Worm (Caenorhabditis elegans) whole organism, late embryonic: Measurements from ENCODE around the gene Y45F10A.7.

ENCODE experiments used
- K02D7.2 ChIP-seq: sonication (generic microtip); optimal IDR thresholded peaks from 2 replicates; lab custom pipeline; 2017; ENCODE audit warnings: mild to moderate bottlenecking, missing genetic modification characterization, missing compliant biosample characterization
- Y22D7AL.16 ChIP-seq: sonication (generic microtip); optimal IDR thresholded peaks from 2 replicates; lab custom pipeline; 2016; ENCODE audit warnings: missing genetic modification characterization, missing compliant biosample characterization
- ahr-1 ChIP-seq: sonication (generic microtip); optimal IDR thresholded peaks from 2 replicates; lab custom pipeline; 2016; ENCODE audit warnings: missing genetic modification characterization, missing compliant biosample characterization
- ama-1 ChIP-seq: fragments of 150-350 bp; optimal IDR thresholded peaks from 2 replicates; lab custom pipeline; 2014
- ceh-22 ChIP-seq: sonication (generic microtip); optimal IDR thresholded peaks from 2 replicates; lab custom pipeline; 2017; ENCODE audit warnings: missing biosample characterization, missing genetic modification characterization
- ceh-31 ChIP-seq: sonication (generic microtip); optimal IDR thresholded peaks from 2 replicates; lab custom pipeline; 2016; ENCODE audit warnings: missing genetic modification characterization, missing compliant biosample characterization
- ceh-34 ChIP-seq: sonication (generic microtip); optimal IDR thresholded peaks from 2 replicates; lab custom pipeline; 2016; ENCODE audit warnings: mild to moderate bottlenecking, missing genetic modification characterization, missing compliant biosample characterization
- ceh-45 ChIP-seq: fragments of 200-800 bp; sonication (Bioruptor generic); IDR thresholded peaks from 2 replicates; pipeline ENCODE4 v1.3.6; 2022; ENCODE audit warnings: missing genetic modification reagents, missing genetic modification characterization, missing compliant biosample characterization
- ceh-9 ChIP-seq: sonication (generic microtip); optimal IDR thresholded peaks from 2 replicates; lab custom pipeline; 2016; ENCODE audit warnings: mild to moderate bottlenecking, missing genetic modification characterization, inconsistent platforms, missing compliant biosample characterization
- che-1 ChIP-seq: sonication (generic microtip); optimal IDR thresholded peaks from 2 replicates; lab custom pipeline; 2016; ENCODE audit warnings: mild to moderate bottlenecking, missing genetic modification characterization, missing compliant biosample characterization
- dmd-4 ChIP-seq: sonication (generic microtip); optimal IDR thresholded peaks from 2 replicates; lab custom pipeline; 2016; ENCODE audit warnings: borderline replicate concordance, missing genetic modification characterization, missing compliant biosample characterization
- elt-2 ChIP-seq: sonication (generic microtip); optimal IDR thresholded peaks from 2 replicates; lab custom pipeline; 2016; ENCODE audit warnings: missing genetic modification reagents, missing genetic modification characterization, missing compliant biosample characterization
- elt-4 ChIP-seq: sonication (generic microtip); optimal IDR thresholded peaks from 2 replicates; lab custom pipeline; 2016; ENCODE audit warnings: missing genetic modification characterization, missing compliant biosample characterization
- ets-4 ChIP-seq: sonication (generic microtip); optimal IDR thresholded peaks from 2 replicates; lab custom pipeline; 2016; ENCODE audit warnings: missing genetic modification characterization, missing compliant biosample characterization
- eyg-1 ChIP-seq: sonication (generic microtip); optimal IDR thresholded peaks from 2 replicates; lab custom pipeline; 2016; ENCODE audit warnings: missing genotype, missing genetic modification characterization, missing compliant biosample characterization
- fax-1 ChIP-seq: sonication (generic microtip); optimal IDR thresholded peaks from 2 replicates; lab custom pipeline; 2016; ENCODE audit warnings: missing genotype, missing genetic modification characterization, missing compliant biosample characterization
- fkh-10 ChIP-seq: fragments of 150-350 bp; optimal IDR thresholded peaks from 2 replicates; lab custom pipeline; 2014; ENCODE audit warnings: missing biosample characterization, missing genetic modification reagents, missing genetic modification characterization
- fkh-6 ChIP-seq: sonication (generic microtip); optimal IDR thresholded peaks from 2 replicates; lab custom pipeline; 2016; ENCODE audit warnings: missing genetic modification characterization, missing compliant biosample characterization
- gmeb-2 ChIP-seq: sonication (generic microtip); optimal IDR thresholded peaks from 2 replicates; lab custom pipeline; 2016; ENCODE audit warnings: missing genetic modification characterization, inconsistent platforms, missing compliant biosample characterization
- hlh-15 ChIP-seq: sonication (generic microtip); optimal IDR thresholded peaks from 2 replicates; lab custom pipeline; 2016; ENCODE audit warnings: missing genetic modification characterization, missing compliant biosample characterization
- hlh-30 ChIP-seq: sonication (generic microtip); optimal IDR thresholded peaks from 2 replicates; lab custom pipeline; 2017; ENCODE audit warnings: antibody characterized with exemption, missing genetic modification characterization, missing compliant biosample characterization; ENCODE audit not compliant: insufficient read depth
- lim-6 ChIP-seq: sonication (generic microtip); optimal IDR thresholded peaks from 2 replicates; lab custom pipeline; 2016; ENCODE audit warnings: missing genetic modification characterization, missing compliant biosample characterization
- lin-11 ChIP-seq: fragments of 200-800 bp; sonication (Bioruptor generic); optimal IDR thresholded peaks from 2 replicates; lab custom pipeline; 2018; ENCODE audit warnings: mild to moderate bottlenecking, missing genetic modification characterization, missing compliant biosample characterization
- madf-2 ChIP-seq: sonication (generic microtip); optimal IDR thresholded peaks from 2 replicates; lab custom pipeline; 2017; ENCODE audit warnings: missing genetic modification characterization, missing compliant biosample characterization
- mec-3 ChIP-seq: sonication (generic microtip); optimal IDR thresholded peaks from 2 replicates; lab custom pipeline; 2016; ENCODE audit warnings: borderline replicate concordance, missing genetic modification characterization, missing compliant biosample characterization
- nfya-1 ChIP-seq: sonication (generic microtip); optimal IDR thresholded peaks from 2 replicates; lab custom pipeline; 2017; ENCODE audit warnings: missing genetic modification characterization, mild to moderate bottlenecking, missing compliant biosample characterization, antibody characterized with exemption, moderate library complexity
- nhr-11 ChIP-seq: fragments of 150-350 bp; optimal IDR thresholded peaks from 2 replicates; lab custom pipeline; 2014; ENCODE audit warnings: missing biosample characterization, missing genetic modification characterization
- pag-3 ChIP-seq: sonication (generic microtip); optimal IDR thresholded peaks from 2 replicates; lab custom pipeline; 2016; ENCODE audit warnings: missing compliant biosample characterization, missing genetic modification characterization, borderline replicate concordance
- pat-9 ChIP-seq: fragments of 200-800 bp; sonication (Bioruptor generic); optimal IDR thresholded peaks from 2 replicates; lab custom pipeline; 2018; ENCODE audit warnings: mild to moderate bottlenecking, missing genetic modification characterization, moderate library complexity, missing compliant biosample characterization
- pax-1 ChIP-seq: fragments of 150-350 bp; optimal IDR thresholded peaks from 2 replicates; lab custom pipeline; 2014; ENCODE audit warnings: missing biosample characterization, missing genetic modification characterization
- pha-4 ChIP-seq: fragments of 150-350 bp; optimal IDR thresholded peaks from 2 replicates; lab custom pipeline; 2018; ENCODE audit warnings: missing biosample characterization, missing genetic modification reagents, missing genetic modification characterization
- pqm-1 ChIP-seq: sonication (generic microtip); optimal IDR thresholded peaks from 2 replicates; lab custom pipeline; 2016; ENCODE audit warnings: missing genetic modification characterization, missing compliant biosample characterization
- pros-1 ChIP-seq: fragments of 150-350 bp; optimal IDR thresholded peaks from 2 replicates; lab custom pipeline; 2014; ENCODE audit warnings: missing biosample characterization, missing genetic modification reagents, missing genetic modification characterization
- ref-2 ChIP-seq: sonication (generic microtip); optimal IDR thresholded peaks from 2 replicates; lab custom pipeline; 2016; ENCODE audit warnings: missing genetic modification characterization, missing compliant biosample characterization
- rnt-1 ChIP-seq: sonication (generic microtip); optimal IDR thresholded peaks from 2 replicates; lab custom pipeline; 2016; ENCODE audit warnings: missing genetic modification characterization, missing compliant biosample characterization
- sox-2 ChIP-seq: fragments of 200-800 bp; sonication (Bioruptor generic); IDR thresholded peaks from 2 replicates; pipeline ENCODE4 v1.3.6; 2022; ENCODE audit warnings: missing genetic modification reagents, missing genetic modification characterization, missing compliant biosample characterization
- sox-4 ChIP-seq: sonication (generic microtip); optimal IDR thresholded peaks from 2 replicates; lab custom pipeline; 2017; ENCODE audit warnings: mild to moderate bottlenecking, missing genetic modification characterization, inconsistent platforms, missing compliant biosample characterization
- syd-9 ChIP-seq: sonication (generic microtip); optimal IDR thresholded peaks from 2 replicates; lab custom pipeline; 2016; ENCODE audit warnings: mild to moderate bottlenecking, missing genetic modification characterization, moderate library complexity, missing compliant biosample characterization
- tbx-2 ChIP-seq: sonication (generic microtip); optimal IDR thresholded peaks from 2 replicates; lab custom pipeline; 2016; ENCODE audit warnings: missing genetic modification characterization, missing compliant biosample characterization
- tbx-7 ChIP-seq: sonication (generic microtip); optimal IDR thresholded peaks from 2 replicates; lab custom pipeline; 2016; ENCODE audit warnings: missing genotype, missing genetic modification characterization, missing compliant biosample characterization
- ttx-3 ChIP-seq: sonication (generic microtip); optimal IDR thresholded peaks from 2 replicates; lab custom pipeline; 2016; ENCODE audit warnings: missing genetic modification reagents, missing genetic modification characterization, missing compliant biosample characterization
- unc-42 ChIP-seq: sonication (generic microtip); optimal IDR thresholded peaks from 2 replicates; lab custom pipeline; 2016; ENCODE audit warnings: missing genotype, missing genetic modification characterization, missing compliant biosample characterization
- unc-86 ChIP-seq: sonication (generic microtip); optimal IDR thresholded peaks from 2 replicates; lab custom pipeline; 2016; ENCODE audit warnings: missing genetic modification characterization, missing compliant biosample characterization
- zip-5 ChIP-seq: sonication (generic microtip); optimal IDR thresholded peaks from 2 replicates; lab custom pipeline; 2016; ENCODE audit warnings: missing genetic modification characterization, missing compliant biosample characterization
- ztf-16 ChIP-seq: sonication (generic microtip); optimal IDR thresholded peaks from 2 replicates; lab custom pipeline; 2017; ENCODE audit warnings: missing genetic modification characterization, missing compliant biosample characterization

The Y45F10A.7 gene

DNA sequence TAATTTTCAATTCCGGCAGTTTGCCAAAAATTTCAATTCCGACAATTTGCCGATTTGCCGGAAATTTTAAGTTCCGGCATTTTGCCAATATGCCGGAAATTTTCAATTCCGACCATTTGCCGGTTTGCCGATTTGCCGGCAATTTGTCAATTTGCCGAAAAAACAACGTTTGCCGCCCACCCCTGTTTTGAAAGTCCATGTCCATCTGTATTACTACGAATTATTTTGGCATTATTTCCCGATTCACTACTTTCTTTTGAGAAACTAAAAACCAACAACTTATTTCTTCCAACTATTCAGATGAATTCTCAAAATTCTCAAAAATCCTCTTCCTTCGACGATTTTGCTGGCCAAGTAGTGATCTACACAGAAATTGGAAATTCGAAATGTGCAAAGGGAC is at the start of gene Y45F10A.7:
TSS of gene Y45F10A.7 (plus strand) at position 301 of the 400 bp plus-strand sequence.
- TF ChIP-seq ama-1 (lab: Kevin White, UChicago) = no peak
- TF ChIP-seq pha-4 = no peak
- no peak for TF ChIP-seq zip-5 (tag; lab: Kevin White, UChicago)
- TF ChIP-seq pax-1 (tag; lab: Kevin White, UChicago) = no peak
- TF ChIP-seq unc-86 (tag; lab: Kevin White, UChicago) = no peak
- TF ChIP-seq dmd-4 (tag; lab: Kevin White, UChicago) = no peak
- TF ChIP-seq eyg-1 (tag; lab: Kevin White, UChicago) = no peak
- TF ChIP-seq pag-3 (tag; lab: Kevin White, UChicago) = no peak
- no peak for TF ChIP-seq lim-6 (tag; lab: Kevin White, UChicago)
- TF ChIP-seq ceh-31 (tag; lab: Kevin White, UChicago) = no peak
- no peak for TF ChIP-seq nfya-1 (tag; lab: Kevin White, UChicago)

DNA sequence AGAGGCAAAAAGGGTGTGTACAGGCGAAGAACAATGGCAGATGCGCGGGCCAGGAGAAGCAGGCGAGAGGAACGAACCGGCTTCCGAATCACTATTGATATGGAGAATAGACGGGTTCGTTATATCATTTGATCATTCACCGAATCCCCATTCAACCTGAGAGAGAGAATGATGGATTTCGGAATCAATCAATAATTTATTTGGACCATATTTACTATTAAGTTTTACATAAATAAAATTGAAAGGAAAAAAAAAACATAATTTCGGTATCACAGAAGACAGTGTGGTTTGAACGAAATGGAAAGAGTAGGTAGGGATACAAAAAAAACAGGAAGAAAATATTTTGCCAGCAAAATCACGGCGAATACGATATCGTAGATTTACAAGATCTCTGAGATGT is 47.1 kb upstream of the Y45F10A.7 start, which contains the start of gene mam-3:
TSS of gene mam-3 (minus strand) at position 101 of the 400 bp plus-strand sequence.
- no peak for TF ChIP-seq rnt-1
- TF ChIP-seq tbx-7 (tag; lab: Kevin White, UChicago) = no peak
- no peak for TF ChIP-seq elt-2 (tag; lab: Kevin White, UChicago)
- no peak for TF ChIP-seq dmd-4 (tag; lab: Kevin White, UChicago)
- no peak for TF ChIP-seq ceh-9 (tag; lab: Kevin White, UChicago)
- TF ChIP-seq ahr-1 (tag; lab: Kevin White, UChicago) = no peak
- no peak for TF ChIP-seq ceh-31 (tag; lab: Kevin White, UChicago)

DNA sequence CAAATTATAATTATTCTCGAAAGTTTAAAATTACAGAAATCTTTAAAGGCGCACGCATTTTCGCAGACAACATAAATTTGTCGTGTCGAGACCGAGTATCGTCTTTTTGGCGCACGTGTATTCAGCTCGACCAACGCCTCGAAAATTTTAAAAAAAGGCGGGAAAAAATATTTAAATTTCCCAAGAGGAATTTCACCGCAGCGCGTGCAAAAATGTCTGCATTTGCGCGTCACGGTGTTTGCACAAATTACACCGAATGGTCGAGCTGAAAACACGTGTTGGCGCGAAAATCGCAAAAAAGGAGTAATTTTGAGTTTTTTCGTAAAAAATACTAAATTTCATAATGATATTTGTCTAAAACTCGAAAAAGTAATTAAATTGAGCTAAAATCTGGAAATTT is 41.6 kb upstream of the Y45F10A.7 start:
- no peak for TF ChIP-seq unc-42 (tag; lab: Kevin White, UChicago)
- no peak for TF ChIP-seq ets-4 (tag; lab: Kevin White, UChicago)
- TF ChIP-seq ceh-45 (GFP tag; lab: Robert Waterston, UW) = no peak
- no peak for TF ChIP-seq unc-86 (tag; lab: Kevin White, UChicago)
- no peak for TF ChIP-seq ref-2 (tag; lab: Kevin White, UChicago)
- no peak for TF ChIP-seq fkh-10 (GFP tag; lab: Kevin White, UChicago)
- no peak for TF ChIP-seq pat-9 (tag; lab: Kevin White, UChicago)
- no peak for TF ChIP-seq ceh-9 (tag; lab: Kevin White, UChicago)
- TF ChIP-seq tbx-2 = no peak
- no peak for TF ChIP-seq gmeb-2 (tag; lab: Kevin White, UChicago)
- TF ChIP-seq fax-1 (tag; lab: Kevin White, UChicago) = no peak
- TF ChIP-seq lin-11 (tag; lab: Kevin White, UChicago) = no peak
- TF ChIP-seq che-1 (tag; lab: Kevin White, UChicago) = no peak
- TF ChIP-seq mec-3 (tag; lab: Kevin White, UChicago) = no peak
- TF ChIP-seq ama-1 (lab: Kevin White, UChicago) = no peak
- TF ChIP-seq ceh-22 = no peak
- TF ChIP-seq Y22D7AL.16 (tag; lab: Kevin White, UChicago) = no peak
- no peak for TF ChIP-seq eyg-1 (tag; lab: Kevin White, UChicago)

DNA sequence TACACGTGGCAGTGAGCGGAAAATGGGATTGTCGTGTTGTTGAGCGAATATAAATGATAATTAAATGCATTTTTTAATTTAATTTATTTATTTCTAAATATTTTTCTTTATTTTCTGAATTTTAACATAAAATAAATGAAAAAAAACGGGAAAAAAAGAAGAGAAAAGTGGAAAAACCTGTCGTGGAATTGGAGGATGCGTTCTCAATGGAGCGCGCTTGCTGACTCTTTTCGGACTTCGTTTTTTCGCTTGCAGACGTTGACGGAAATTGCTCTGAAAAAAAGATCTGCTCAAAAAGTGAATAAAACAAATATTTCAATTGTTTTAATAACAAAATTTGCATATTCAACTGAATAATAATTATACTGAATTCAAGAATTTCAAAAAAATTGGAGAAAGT is 38.9 kb upstream of the Y45F10A.7 start:
- no peak for TF ChIP-seq pros-1
- TF ChIP-seq sox-4 = no peak
- TF ChIP-seq ttx-3 (tag; lab: Kevin White, UChicago) = no peak
- no peak for TF ChIP-seq pha-4
- TF ChIP-seq nhr-11 = no peak
- TF ChIP-seq tbx-7 (tag; lab: Kevin White, UChicago) = no peak
- no peak for TF ChIP-seq elt-4
- TF ChIP-seq, all 69 proteins: peak for 0

DNA sequence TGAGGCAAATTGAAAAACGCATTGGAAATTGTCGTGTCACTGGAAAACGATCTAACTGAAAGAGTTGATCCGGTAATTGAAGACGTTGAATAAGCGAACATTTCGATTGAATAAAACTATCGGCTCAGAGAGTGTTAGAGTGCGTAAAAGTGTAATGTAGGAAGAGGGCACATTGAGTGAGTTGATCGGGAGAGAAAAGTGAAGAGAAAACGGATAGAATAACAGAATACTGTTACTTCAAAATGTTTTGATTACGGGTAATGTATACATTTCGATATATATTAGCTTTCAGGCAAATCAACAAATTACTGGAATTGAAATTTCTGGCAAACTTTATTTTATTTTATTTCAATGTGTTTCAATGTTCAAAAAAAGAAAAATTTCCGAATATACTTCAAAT is 37.7 kb upstream of the Y45F10A.7 start, which contains the start of gene uso-1:
TSS of gene uso-1 (minus strand) at position 101 of the 400 bp plus-strand sequence.
- TF ChIP-seq fkh-10 (GFP tag; lab: Kevin White, UChicago) (no peak), ceh-34 (tag; lab: Kevin White, UChicago) (no peak), syd-9 (no peak), pax-1 (tag; lab: Kevin White, UChicago) (no peak), ztf-16 (no peak), pqm-1 (no peak), ahr-1 (tag; lab: Kevin White, UChicago) (no peak), hlh-15 (no peak), lin-11 (tag; lab: Kevin White, UChicago) (no peak), pros-1 (no peak), K02D7.2 (no peak), hlh-30 (no peak), fkh-6 (tag; lab: Kevin White, UChicago) (no peak), ceh-22 (no peak), madf-2 (tag; lab: Kevin White, UChicago) (no peak), sox-2 (GFP tag; lab: Robert Waterston, UW) (no peak)
- TF ChIP-seq, all 69 proteins: peak for 0
